Fruit fly (Drosophila melanogaster): ENCODE data around the gene CG15814.

dm6 chrX:17833986-17834385, 16.2 kb downstream of the CG15814 start:
- TF ChIP-seq ovo (GFP tag; optimal IDR thresholded peaks at IDR 0.05) (no peak), Clk (GFP tag; optimal IDR thresholded peaks at IDR 0.05) (no peak), toe (GFP tag; optimal IDR thresholded peaks at IDR 0.05) (no peak), Crg-1 (GFP tag; optimal IDR thresholded peaks at IDR 0.05) (no peak), kay (GFP tag; ENCODE audit: borderline replicate concordance) (no peak), pad (GFP tag; optimal IDR thresholded peaks at IDR 0.05) (no peak), Hr96 (GFP tag; optimal IDR thresholded peaks at IDR 0.05) (no peak)
